In the genomic region with DNA sequence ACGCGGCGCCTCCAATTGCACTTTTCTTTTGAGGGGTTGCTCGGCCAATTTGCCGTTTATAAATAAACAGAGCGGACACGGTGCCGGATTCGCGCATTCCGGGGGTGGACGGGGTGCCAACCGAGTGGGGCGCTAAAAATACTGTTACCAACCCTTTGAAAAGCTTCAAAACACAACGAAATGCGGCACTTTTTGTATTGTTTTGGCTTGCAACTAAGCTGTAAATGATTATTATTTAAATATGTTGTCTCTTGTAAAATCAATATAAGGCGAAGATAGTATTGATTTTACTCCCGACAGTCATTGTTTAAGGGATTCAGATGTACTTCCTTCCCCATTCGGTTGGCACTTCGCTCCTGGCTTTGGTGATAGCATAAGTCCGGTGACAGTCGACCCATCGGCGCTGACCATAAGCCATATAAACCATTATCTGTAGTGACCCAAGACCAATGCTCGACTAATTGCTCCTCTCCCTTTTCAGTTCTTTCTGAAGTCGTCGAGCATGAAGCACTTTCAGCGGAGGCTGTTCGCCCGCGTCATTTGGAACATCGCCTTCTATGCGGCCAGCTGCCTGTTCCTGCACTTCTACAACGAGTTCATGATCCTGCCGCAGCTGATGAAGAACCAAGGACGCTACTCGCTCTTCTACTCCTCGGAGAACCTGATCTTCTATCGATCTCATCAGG, we compare ENCODE assay signal across 1 fruit fly cellular context.
TF ChIP-seq lines count a peak whose summit lies in the region.

A gene (minus strand): TSS at position 8 of the 686 bp plus-strand sequence.

TF ChIP-seq in whole organism, embryonic, 481 proteins besides CTCF, POLR2A, EP300 and RAD21 (continued from another document and continues in another):
- TF ChIP-seq tgo (GFP tag; IDR thresholded peaks at IDR 0.05; lab: Robert Waterston, UW) (0 out of 3 replicates have a peak, but pooled peaks have one; percentile 28), CG11247 (GFP tag; IDR thresholded peaks at IDR 0.05; lab: Robert Waterston, UW) (0 out of 2 replicates have a peak, but pooled peaks have one; percentile 37), CG15073 (GFP tag; optimal IDR thresholded peaks at IDR 0.05; lab: Kevin White, UChicago) (no peak), Nf-YA (GFP tag; IDR thresholded peaks at IDR 0.05; lab: Robert Waterston, UW) (no peak), CG12769 (tag; optimal IDR thresholded peaks at IDR 0.05; lab: Kevin White, UChicago) (peak; percentile 21), tx (GFP tag; optimal IDR thresholded peaks at IDR 0.05; lab: Kevin White, UChicago) (no peak), E2f1 (GFP tag; IDR thresholded peaks at IDR 0.05; lab: Robert Waterston, UW) (peak; percentile 39; the same call in 1 of the 2 replicates), CG3163 (GFP tag; optimal IDR thresholded peaks at IDR 0.05; lab: Kevin White, UChicago) (no peak), Bgb (GFP tag; IDR thresholded peaks at IDR 0.05; lab: Robert Waterston, UW; ENCODE audit: partially characterized antibody) (0 out of 2 replicates have a peak, but pooled peaks have one; percentile 12), CG33557 (GFP tag; optimal IDR thresholded peaks at IDR 0.05; lab: Kevin White, UChicago) (no peak), Hr3 (GFP tag; optimal IDR thresholded peaks at IDR 0.05; lab: Kevin White, UChicago) (peak; percentile 19), Atf-2 (GFP tag; optimal IDR thresholded peaks at IDR 0.05; lab: Kevin White, UChicago) (peak; percentile 41), D19B (GFP tag; optimal IDR thresholded peaks at IDR 0.05; lab: Kevin White, UChicago) (no peak), CG13894 (tag; optimal IDR thresholded peaks at IDR 0.05; lab: Kevin White, UChicago) (no peak), Usf (GFP tag; optimal IDR thresholded peaks at IDR 0.05; lab: Kevin White, UChicago) (no peak), Dad (GFP tag; optimal IDR thresholded peaks at IDR 0.05; lab: Kevin White, UChicago) (no peak), ara (GFP tag; IDR thresholded peaks at IDR 0.05; lab: Robert Waterston, UW) (peak; percentile 30; the same call in 1 of the 2 replicates), CG17829 (tag; optimal IDR thresholded peaks at IDR 0.05; lab: Kevin White, UChicago) (no peak), CG17568 (GFP tag; optimal IDR thresholded peaks at IDR 0.05; lab: Kevin White, UChicago) (no peak), Ptx1 (GFP tag; IDR thresholded peaks at IDR 0.05; lab: Robert Waterston, UW) (peak; percentile 37; the same call in 1 of the 2 replicates), klu (GFP tag; IDR thresholded peaks at IDR 0.05; lab: Robert Waterston, UW) (no peak), lmd (GFP tag; IDR thresholded peaks at IDR 0.05; lab: Robert Waterston, UW) (peak; percentile 68), sqz (GFP tag; optimal IDR thresholded peaks at IDR 0.05; lab: Kevin White, UChicago) (no peak), twi (tag; optimal IDR thresholded peaks at IDR 0.05; lab: Kevin White, UChicago) (no peak), run (tag; optimal IDR thresholded peaks at IDR 0.05; lab: Kevin White, UChicago) (no peak), gce (GFP tag; IDR thresholded peaks at IDR 0.05; lab: Robert Waterston, UW) (no peak), gcm2 (GFP tag; optimal IDR thresholded peaks at IDR 0.05; lab: Kevin White, UChicago) (no peak), chn (GFP tag; optimal IDR thresholded peaks at IDR 0.05; lab: Kevin White, UChicago) (peak; percentile 7), CG16863 (GFP tag; optimal IDR thresholded peaks at IDR 0.05; lab: Kevin White, UChicago) (no peak), jing (GFP tag; optimal IDR thresholded peaks at IDR 0.05; lab: Kevin White, UChicago) (no peak), CG13287 (GFP tag; IDR thresholded peaks at IDR 0.05; lab: Robert Waterston, UW; ENCODE audit: partially characterized antibody) (no peak), CG17186 (GFP tag; optimal IDR thresholded peaks at IDR 0.05; lab: Kevin White, UChicago) (no peak), CG42726 (GFP tag; IDR thresholded peaks at IDR 0.05; lab: Robert Waterston, UW; ENCODE audit: partially characterized antibody) (no peak), CG31388 (GFP tag; optimal IDR thresholded peaks at IDR 0.05; lab: Kevin White, UChicago) (no peak), CG3838 (GFP tag; optimal IDR thresholded peaks at IDR 0.05; lab: Kevin White, UChicago) (no peak), CG1529 (GFP tag; optimal IDR thresholded peaks at IDR 0.05; lab: Kevin White, UChicago) (no peak), BtbVII (GFP tag; optimal IDR thresholded peaks at IDR 0.05; lab: Kevin White, UChicago) (no peak), crol (GFP tag; IDR thresholded peaks at IDR 0.05; lab: Robert Waterston, UW) (no peak), CG16779 (GFP tag; IDR thresholded peaks at IDR 0.05; lab: Robert Waterston, UW) (no peak), Kr (GFP tag; optimal IDR thresholded peaks at IDR 0.05; lab: Kevin White, UChicago) (no peak), Ravus (GFP tag; IDR thresholded peaks at IDR 0.05; lab: Robert Waterston, UW) (no peak), ci (GFP tag; IDR thresholded peaks at IDR 0.05; lab: Robert Waterston, UW) (no peak), chif (GFP tag; optimal IDR thresholded peaks at IDR 0.05; lab: Kevin White, UChicago) (peak in 1 of 2 experiments; percentile 21), NfI (GFP tag; optimal IDR thresholded peaks at IDR 0.05; lab: Kevin White, UChicago) (peak; percentile 1), luna (GFP tag; optimal IDR thresholded peaks at IDR 0.05; lab: Kevin White, UChicago) (no peak), CG12155 (GFP tag; optimal IDR thresholded peaks at IDR 0.05; lab: Kevin White, UChicago) (peak; percentile 11), CG1603 (tag; optimal IDR thresholded peaks at IDR 0.05; lab: Kevin White, UChicago) (peak; percentile 2), pfk (GFP tag; optimal IDR thresholded peaks at IDR 0.05; lab: Kevin White, UChicago) (no peak), Fer2 (tag; optimal IDR thresholded peaks at IDR 0.05; lab: Kevin White, UChicago) (no peak), pzg (GFP tag; optimal IDR thresholded peaks at IDR 0.05; lab: Kevin White, UChicago) (no peak), Fer3 (tag; optimal IDR thresholded peaks at IDR 0.05; lab: Kevin White, UChicago) (peak; percentile 13), CG6791 (GFP tag; IDR thresholded peaks at IDR 0.05; lab: Robert Waterston, UW; ENCODE audit: partially characterized antibody) (peak; percentile 60; the same call in 1 of the 3 replicates), fd102C (GFP tag; optimal IDR thresholded peaks at IDR 0.05; lab: Kevin White, UChicago) (no peak), CG6689 (GFP tag; IDR thresholded peaks at IDR 0.05; lab: Robert Waterston, UW) (0 out of 2 replicates have a peak, but pooled peaks have one; percentile 10), CG32772 (GFP tag; IDR thresholded peaks at IDR 0.05; lab: Robert Waterston, UW) (no peak), CG30431 (GFP tag; optimal IDR thresholded peaks at IDR 0.05; lab: Kevin White, UChicago) (no peak), fd96Cb (tag; optimal IDR thresholded peaks at IDR 0.05; lab: Kevin White, UChicago) (peak; percentile 45), ato (GFP tag; IDR thresholded peaks at IDR 0.05; lab: Robert Waterston, UW; ENCODE audit: partially characterized antibody) (no peak), Sry-β (GFP tag; optimal IDR thresholded peaks at IDR 0.05; lab: Kevin White, UChicago) (no peak), MTF-1 (GFP tag; optimal IDR thresholded peaks at IDR 0.05; lab: Kevin White, UChicago; ENCODE audit: borderline replicate concordance) (no peak), Med (GFP tag; lab: Kevin White, UChicago) (peak; percentile 87), row (GFP tag; IDR thresholded peaks at IDR 0.05; lab: Robert Waterston, UW) (peak; percentile 79), CG10462 (GFP tag; optimal IDR thresholded peaks at IDR 0.05; lab: Kevin White, UChicago) (no peak), esg (GFP tag; conservative IDR thresholded peaks at IDR 0.05; lab: Robert Waterston, UW) (no peak), CG7372 (GFP tag; IDR thresholded peaks at IDR 0.05; lab: Robert Waterston, UW) (no peak), CG15479 (GFP tag; optimal IDR thresholded peaks at IDR 0.05; lab: Kevin White, UChicago) (no peak), CG15514 (GFP tag; optimal IDR thresholded peaks at IDR 0.05; lab: Kevin White, UChicago) (no peak), Xrp1 (GFP tag; IDR thresholded peaks at IDR 0.05; lab: Robert Waterston, UW) (peak; percentile 53; the same call in 1 of the 2 replicates), insv (GFP tag; optimal IDR thresholded peaks at IDR 0.05; lab: Kevin White, UChicago) (no peak), fd64A (GFP tag; optimal IDR thresholded peaks at IDR 0.05; lab: Kevin White, UChicago) (no peak), grn (GFP tag; optimal IDR thresholded peaks at IDR 0.05; lab: Kevin White, UChicago) (no peak), NK7.1 (GFP tag; optimal IDR thresholded peaks at IDR 0.05; lab: Kevin White, UChicago) (no peak), da (GFP tag; optimal IDR thresholded peaks at IDR 0.05; lab: Kevin White, UChicago) (no peak), CG13624 (GFP tag; optimal IDR thresholded peaks at IDR 0.05; lab: Kevin White, UChicago) (peak; percentile 15), sens (GFP tag; lab: Kevin White, UChicago) (peak; percentile 79), CG10366 (GFP tag; IDR thresholded peaks at IDR 0.05; lab: Robert Waterston, UW) (no peak), salm (tag; optimal IDR thresholded peaks at IDR 0.05; lab: Kevin White, UChicago) (no peak), grau (tag; optimal IDR thresholded peaks at IDR 0.05; lab: Kevin White, UChicago) (peak; percentile 20), ERR (GFP tag; optimal IDR thresholded peaks at IDR 0.05; lab: Kevin White, UChicago) (no peak), ham (GFP tag; IDR thresholded peaks at IDR 0.05; lab: Robert Waterston, UW) (no peak), so (GFP tag; IDR thresholded peaks at IDR 0.05; lab: Robert Waterston, UW) (no peak), CG9727 (GFP tag; optimal IDR thresholded peaks at IDR 0.05; lab: Kevin White, UChicago) (peak; percentile 31), bigmax (GFP tag; optimal IDR thresholded peaks at IDR 0.05; lab: Kevin White, UChicago) (no peak), Tbp (GFP tag; optimal IDR thresholded peaks at IDR 0.05; lab: Kevin White, UChicago) (no peak), CG31441 (GFP tag; IDR thresholded peaks at IDR 0.05; lab: Robert Waterston, UW) (no peak), CG10321 (GFP tag; IDR thresholded peaks at IDR 0.05; lab: Robert Waterston, UW) (no peak), CG2712 (tag; optimal IDR thresholded peaks at IDR 0.05; lab: Kevin White, UChicago) (peak; percentile 4), ftz-f1 (GFP tag; optimal IDR thresholded peaks at IDR 0.05; lab: Kevin White, UChicago) (no peak), bab2 (GFP tag; optimal IDR thresholded peaks at IDR 0.05; lab: Kevin White, UChicago) (peak; percentile 27), CG13424 (tag; optimal IDR thresholded peaks at IDR 0.05; lab: Kevin White, UChicago) (peak; percentile 15), maf-S (GFP tag; optimal IDR thresholded peaks at IDR 0.05; lab: Kevin White, UChicago) (no peak), Hr51 (GFP tag; optimal IDR thresholded peaks at IDR 0.05; lab: Kevin White, UChicago) (peak in 1 of 2 experiments; percentile 18), kay (GFP tag; optimal IDR thresholded peaks at IDR 0.05; lab: Kevin White, UChicago) (no peak), Side (GFP tag; optimal IDR thresholded peaks at IDR 0.05; lab: Kevin White, UChicago) (no peak), CG2199 (GFP tag; IDR thresholded peaks at IDR 0.05; lab: Robert Waterston, UW) (no peak), CG34224 (GFP tag; IDR thresholded peaks at IDR 0.05; lab: Robert Waterston, UW; ENCODE audit: partially characterized antibody) (no peak), Jarid2 (GFP tag; optimal IDR thresholded peaks at IDR 0.05; lab: Kevin White, UChicago) (no peak), CG4730 (GFP tag; IDR thresholded peaks at IDR 0.05; lab: Robert Waterston, UW) (no peak), CG10209 (GFP tag; optimal IDR thresholded peaks at IDR 0.05; lab: Kevin White, UChicago) (peak; percentile 4), gro (GFP tag; optimal IDR thresholded peaks at IDR 0.05; lab: Kevin White, UChicago) (no peak), sc (optimal IDR thresholded peaks at IDR 0.05; lab: Kevin White, UChicago) (no peak), sc (GFP tag; optimal IDR thresholded peaks at IDR 0.05; lab: Kevin White, UChicago) (no peak), crp (GFP tag; optimal IDR thresholded peaks at IDR 0.05; lab: Kevin White, UChicago) (no peak), CG2120 (GFP tag; optimal IDR thresholded peaks at IDR 0.05; lab: Kevin White, UChicago) (peak; percentile 67), CG15696 (tag; optimal IDR thresholded peaks at IDR 0.05; lab: Kevin White, UChicago) (peak; percentile 12), CG10979 (tag; optimal IDR thresholded peaks at IDR 0.05; lab: Kevin White, UChicago) (peak; percentile 4), trem (tag; optimal IDR thresholded peaks at IDR 0.05; lab: Kevin White, UChicago) (no peak), HLHmδ (GFP tag; optimal IDR thresholded peaks at IDR 0.05; lab: Kevin White, UChicago) (no peak), CG17612 (GFP tag; IDR thresholded peaks at IDR 0.05; lab: Robert Waterston, UW) (no peak), sob (GFP tag; IDR thresholded peaks at IDR 0.05; lab: Robert Waterston, UW) (peak; percentile 49; the same call in 1 of the 2 replicates), az2 (GFP tag; optimal IDR thresholded peaks at IDR 0.05; lab: Kevin White, UChicago) (peak; percentile 37), CG17385 (GFP tag; optimal IDR thresholded peaks at IDR 0.05; lab: Kevin White, UChicago) (no peak), CG10267 (tag; optimal IDR thresholded peaks at IDR 0.05; lab: Kevin White, UChicago) (no peak), CG11723 (GFP tag; optimal IDR thresholded peaks at IDR 0.05; lab: Kevin White, UChicago) (no peak), CG15601 (tag; optimal IDR thresholded peaks at IDR 0.05; lab: Kevin White, UChicago) (no peak), sr (GFP tag; IDR thresholded peaks at IDR 0.05; lab: Robert Waterston, UW) (no peak), CG8359 (GFP tag; optimal IDR thresholded peaks at IDR 0.05; lab: Kevin White, UChicago; ENCODE audit: borderline replicate concordance) (no peak), CG7357 (GFP tag; IDR thresholded peaks at IDR 0.05; lab: Robert Waterston, UW) (no peak), fd3F (GFP tag; optimal IDR thresholded peaks at IDR 0.05; lab: Kevin White, UChicago) (no peak), CG6272 (GFP tag; IDR thresholded peaks at IDR 0.05; lab: Robert Waterston, UW) (peak; percentile 32; the same call in 1 of the 2 replicates), ken (GFP tag; IDR thresholded peaks at IDR 0.05; lab: Robert Waterston, UW) (no peak), Awh (GFP tag; IDR thresholded peaks at IDR 0.05; lab: Robert Waterston, UW) (0 out of 2 replicates have a peak, but pooled peaks have one; percentile 30), CG14050 (GFP tag; IDR thresholded peaks at IDR 0.05; lab: Robert Waterston, UW) (no peak), yki (optimal IDR thresholded peaks at IDR 0.05; lab: Kevin White, UChicago) (no peak), CG8388 (GFP tag; optimal IDR thresholded peaks at IDR 0.05; lab: Kevin White, UChicago) (no peak), ac (GFP tag; optimal IDR thresholded peaks at IDR 0.05; lab: Kevin White, UChicago) (no peak)
